Worm (Caenorhabditis elegans) whole organism, L4 larva: ENCODE measurements around the gene T01G6.1.
A peak's percentile ranks its signal among the peaks of the same experiment; 100 is the strongest.

ENCODE experiments used
- F10B5.3 ChIP-seq: sonication (generic microtip); optimal IDR thresholded peaks from 2 replicates; lab custom pipeline; 2016; ENCODE audit warnings: mild to moderate bottlenecking, missing genetic modification characterization, missing compliant biosample characterization
- F37D6.2 ChIP-seq: sonication (generic microtip); optimal IDR thresholded peaks from 2 replicates; lab custom pipeline; 2016; ENCODE audit warnings: mild to moderate bottlenecking, missing genetic modification characterization, missing compliant biosample characterization
- F49E8.2 ChIP-seq: sonication (generic microtip); optimal IDR thresholded peaks from 2 replicates; lab custom pipeline; 2016; ENCODE audit warnings: missing compliant biosample characterization, mild to moderate bottlenecking, missing genetic modification characterization, borderline replicate concordance
- Y105C5A.15 ChIP-seq: fragments of 200-800 bp; sonication (Bioruptor generic); IDR thresholded peaks from 2 replicates; pipeline ENCODE4 v1.3.6; 2022; ENCODE audit warnings: missing genetic modification characterization, missing compliant biosample characterization
- Y48G9A.11 ChIP-seq: fragments of 200-800 bp; sonication (Bioruptor generic); IDR thresholded peaks from 2 replicates; pipeline ENCODE4 v1.3.6; 2022; ENCODE audit warnings: missing genetic modification reagents, missing genetic modification characterization, missing compliant biosample characterization
- ZK337.2 ChIP-seq: fragments of 200-800 bp; sonication (Bioruptor generic); IDR thresholded peaks from 2 replicates; pipeline ENCODE4 v1.3.6; 2022; ENCODE audit warnings: missing genetic modification reagents, missing genetic modification characterization, missing compliant biosample characterization
- aha-1 ChIP-seq: fragments of 150-350 bp; peaks from one replicate; lab custom pipeline; 2014; ENCODE audit warnings: missing biosample characterization, missing genetic modification characterization
- arid-1 ChIP-seq: fragments of 200-800 bp; sonication (Bioruptor generic); conservative IDR thresholded peaks from 2 replicates; pipeline ENCODE4 v1.3.6; 2022; ENCODE audit warnings: missing genetic modification reagents, missing genetic modification characterization, missing compliant biosample characterization
- ctbp-1 ChIP-seq: fragments of 200-800 bp; sonication (Bioruptor generic); IDR thresholded peaks from 2 replicates; pipeline ENCODE4 v1.3.6; 2022; ENCODE audit warnings: missing genetic modification reagents, missing genetic modification characterization, missing compliant biosample characterization
- daf-12 ChIP-seq: fragments of 150-350 bp; optimal IDR thresholded peaks from 2 replicates; lab custom pipeline; 2014; ENCODE audit warnings: missing biosample characterization, missing genetic modification reagents, missing genetic modification characterization
- daf-16 ChIP-seq, 3 experiments: sonication (generic microtip); optimal IDR thresholded peaks; 2 replicates each; lab custom pipeline; 2016 to 2017; ENCODE audit warnings: missing genetic modification characterization in 3 of 3, missing genetic modification reagents in 3 of 3, mild to moderate bottlenecking in 2 of 3, missing compliant biosample characterization in 2 of 3, missing biosample characterization in 1 of 3, moderate library complexity in 1 of 3
- dmd-6 ChIP-seq: fragments of 200-800 bp; sonication (Bioruptor generic); IDR thresholded peaks from 2 replicates; pipeline ENCODE4 v1.3.6; 2022; ENCODE audit warnings: missing genetic modification reagents, missing genetic modification characterization, missing compliant biosample characterization
- dmd-9 ChIP-seq: fragments of 200-800 bp; sonication (Bioruptor generic); IDR thresholded peaks from 2 replicates; pipeline ENCODE4 v1.3.6; 2022; ENCODE audit warnings: missing genetic modification reagents, missing genetic modification characterization, missing compliant biosample characterization
- dpl-1 ChIP-seq: fragments of 150-350 bp; optimal IDR thresholded peaks from 2 replicates; lab custom pipeline; 2014; ENCODE audit warnings: missing biosample characterization, missing genetic modification reagents, missing genetic modification characterization
- egl-27 ChIP-seq: sonication (generic microtip); optimal IDR thresholded peaks from 3 replicates; lab custom pipeline; 2017; ENCODE audit warnings: missing biosample characterization, missing genetic modification reagents, missing genetic modification characterization
- egl-43 ChIP-seq: fragments of 200-800 bp; sonication (Bioruptor generic); IDR thresholded peaks from 2 replicates; pipeline ENCODE4 v1.3.6; 2022; ENCODE audit warnings: missing genetic modification reagents, missing genetic modification characterization, missing compliant biosample characterization
- hlh-11 ChIP-seq: fragments of 200-800 bp; sonication (Bioruptor generic); optimal IDR thresholded peaks from 2 replicates; lab custom pipeline; 2018; ENCODE audit warnings: mild to moderate bottlenecking, missing genetic modification characterization, missing compliant biosample characterization
- hmg-1.1 ChIP-seq: fragments of 200-800 bp; sonication (Bioruptor generic); IDR thresholded peaks from 2 replicates; pipeline ENCODE4 v1.3.6; 2022; ENCODE audit warnings: missing genetic modification reagents, missing genetic modification characterization, missing compliant biosample characterization
- lin-15B ChIP-seq: fragments of 150-350 bp; sonication (generic microtip); optimal IDR thresholded peaks from 3 replicates; lab custom pipeline; 2014; ENCODE audit warnings: missing biosample characterization, missing genetic modification characterization
- lin-29 ChIP-seq: fragments of 200-800 bp; sonication (Bioruptor generic); IDR thresholded peaks from 2 replicates; pipeline ENCODE4 v1.3.6; 2022; ENCODE audit warnings: missing genetic modification reagents, missing genetic modification characterization, missing compliant biosample characterization
- lin-39 ChIP-seq: fragments of 150-350 bp; optimal IDR thresholded peaks from 2 replicates; lab custom pipeline; 2014; ENCODE audit warnings: missing biosample characterization, missing genetic modification reagents, missing genetic modification characterization
- lir-3 ChIP-seq: sonication (generic microtip); optimal IDR thresholded peaks from 2 replicates; lab custom pipeline; 2016; ENCODE audit warnings: mild to moderate bottlenecking, missing genetic modification characterization, missing compliant biosample characterization
- madf-9 ChIP-seq: fragments of 200-800 bp; sonication (Bioruptor generic); conservative IDR thresholded peaks from 2 replicates; pipeline ENCODE4 v1.3.6; 2022; ENCODE audit warnings: missing genetic modification reagents, missing genetic modification characterization, missing compliant biosample characterization
- mdl-1 ChIP-seq, 2 experiments: fragments of 150-350 bp in 1 of 2; sonication (generic microtip) in 1 of 2; optimal IDR thresholded peaks; 2 replicates each; lab custom pipeline; 2014 to 2017; ENCODE audit warnings: missing biosample characterization in 2 of 2, missing genetic modification characterization in 2 of 2
- mep-1 ChIP-seq: fragments of 150-350 bp; sonication (generic microtip); optimal IDR thresholded peaks from 3 replicates; lab custom pipeline; 2014; ENCODE audit warnings: missing biosample characterization, missing genetic modification characterization
- nhr-102 ChIP-seq: sonication (generic microtip); optimal IDR thresholded peaks from 2 replicates; lab custom pipeline; 2016; ENCODE audit warnings: mild to moderate bottlenecking, missing genetic modification characterization, moderate library complexity, missing compliant biosample characterization
- nhr-111 ChIP-seq: fragments of 200-800 bp; sonication (Bioruptor generic); optimal IDR thresholded peaks from 2 replicates; lab custom pipeline; 2018; ENCODE audit warnings: mild to moderate bottlenecking, missing genetic modification characterization, missing compliant biosample characterization
- nhr-28 ChIP-seq: fragments of 150-350 bp; optimal IDR thresholded peaks from 2 replicates; lab custom pipeline; 2014; ENCODE audit warnings: missing biosample characterization, missing genetic modification characterization
- nhr-6 ChIP-seq: fragments of 150-350 bp; optimal IDR thresholded peaks from 2 replicates; lab custom pipeline; 2014; ENCODE audit warnings: missing biosample characterization, missing genetic modification characterization
- nhr-76 ChIP-seq: fragments of 150-350 bp; optimal IDR thresholded peaks from 2 replicates; lab custom pipeline; 2014; ENCODE audit warnings: missing biosample characterization, missing genetic modification characterization
- pqm-1 ChIP-seq: sonication (generic microtip); optimal IDR thresholded peaks from 2 replicates; lab custom pipeline; 2017; ENCODE audit warnings: missing biosample characterization, missing genetic modification characterization
- sdz-12 ChIP-seq: fragments of 200-800 bp; sonication (Bioruptor generic); optimal IDR thresholded peaks from 2 replicates; lab custom pipeline; 2018; ENCODE audit warnings: mild to moderate bottlenecking, missing genetic modification characterization, missing compliant biosample characterization
- snpc-4 ChIP-seq: fragments of 150-350 bp; optimal IDR thresholded peaks from 2 replicates; lab custom pipeline; 2014; ENCODE audit warnings: missing biosample characterization, missing genetic modification characterization
- spr-1 ChIP-seq: sonication (generic microtip); optimal IDR thresholded peaks from 2 replicates; lab custom pipeline; 2016; ENCODE audit warnings: mild to moderate bottlenecking, missing genetic modification characterization, missing compliant biosample characterization
- unc-130 ChIP-seq: sonication (generic microtip); optimal IDR thresholded peaks from 2 replicates; lab custom pipeline; 2016; ENCODE audit warnings: missing genetic modification reagents, missing genetic modification characterization, missing compliant biosample characterization
- unc-39 ChIP-seq: sonication (generic microtip); optimal IDR thresholded peaks from 2 replicates; lab custom pipeline; 2017; ENCODE audit warnings: missing biosample characterization, missing genetic modification characterization
- zfp-2 ChIP-seq: sonication (generic microtip); optimal IDR thresholded peaks from 2 replicates; lab custom pipeline; 2016; ENCODE audit warnings: mild to moderate bottlenecking, missing genetic modification characterization, missing compliant biosample characterization
- ztf-11 ChIP-seq: fragments of 150-350 bp; optimal IDR thresholded peaks from 2 replicates; lab custom pipeline; 2014; ENCODE audit warnings: missing biosample characterization, missing genetic modification characterization

T01G6.1 gene

ce11 chrV:497399-497798 is at the start of gene T01G6.1:
Gene T01G6.1, plus strand, starts transcription at chrV:497699.
- TF ChIP-seq aha-1 (tag; lab: Kevin White, UChicago): peak; percentile 22
- TF ChIP-seq pqm-1 (tag; lab: Kevin White, UChicago): no peak
- TF ChIP-seq, all 104 proteins: peak for 1

ce11 chrV:449130-449529 is 48.4 kb upstream of the T01G6.1 start, which contains the start of gene srh-35:
Gene srh-35, minus strand, starts transcription at chrV:449230.
- TF ChIP-seq nhr-76 (no peak), hmg-1.1 (no peak), Y48G9A.11 (GFP tag; lab: Robert Waterston, UW) (no peak), egl-43 (GFP tag; lab: Robert Waterston, UW) (no peak), arid-1 (no peak), nhr-111 (GFP tag; lab: Kevin White, UChicago) (no peak), dmd-9 (GFP tag; lab: Robert Waterston, UW) (no peak), ztf-11 (tag; lab: Kevin White, UChicago) (no peak), lin-15B (tag; lab: Kevin White, UChicago) (no peak), zfp-2 (tag; lab: Kevin White, UChicago) (no peak)
- TF ChIP-seq, all 104 proteins: peak for 0

ce11 chrV:449685-450084 is 47.8 kb upstream of the T01G6.1 start, which contains the start of gene M02H5.8:
Gene M02H5.8, plus strand, starts transcription at chrV:449981.
- no peak for TF ChIP-seq F10B5.3 (tag; lab: Kevin White, UChicago)
- no peak for TF ChIP-seq madf-9 (GFP tag; lab: Robert Waterston, UW)
- TF ChIP-seq dmd-6 (GFP tag; lab: Robert Waterston, UW): peak; percentile 76
- no peak for TF ChIP-seq lin-39
- TF ChIP-seq pqm-1 (tag; lab: Kevin White, UChicago): peak; percentile 48
- no peak for TF ChIP-seq unc-130
- no peak for TF ChIP-seq ZK337.2 (GFP tag; lab: Robert Waterston, UW)
- no peak for TF ChIP-seq F37D6.2 (tag; lab: Kevin White, UChicago)
- no peak for TF ChIP-seq mep-1 (tag; lab: Kevin White, UChicago)
- TF ChIP-seq daf-12 (tag; lab: Kevin White, UChicago): no peak
- no peak for TF ChIP-seq lir-3 (tag; lab: Kevin White, UChicago)
- no peak for TF ChIP-seq sdz-12 (GFP tag; lab: Kevin White, UChicago)
- TF ChIP-seq Y105C5A.15 (GFP tag; lab: Robert Waterston, UW): no peak
- TF ChIP-seq nhr-102 (tag; lab: Kevin White, UChicago): no peak
- no peak for TF ChIP-seq ctbp-1 (GFP tag; lab: Robert Waterston, UW)
- TF ChIP-seq lin-29 (GFP tag; lab: Robert Waterston, UW): no peak
- TF ChIP-seq dpl-1 (GFP tag; lab: Kevin White, UChicago): no peak
- TF ChIP-seq aha-1 (tag; lab: Kevin White, UChicago): peak; percentile 94
- no peak for TF ChIP-seq daf-16 (GFP tag; optimal IDR thresholded peaks at IDR 0.05; lab: Kevin White, UChicago)
- peak; percentile 47 for TF ChIP-seq daf-16 (tag; optimal IDR thresholded peaks at IDR 0.05; lab: Kevin White, UChicago)
- no peak for TF ChIP-seq spr-1 (tag; lab: Kevin White, UChicago)
- no peak for TF ChIP-seq snpc-4 (tag; lab: Kevin White, UChicago)
- TF ChIP-seq egl-43 (GFP tag; lab: Robert Waterston, UW): no peak
- TF ChIP-seq hlh-11 (tag; lab: Kevin White, UChicago): peak; percentile 45
- peak; percentile 11 for TF ChIP-seq nhr-6 (tag; lab: Kevin White, UChicago)
- TF ChIP-seq mdl-1 (tag; optimal IDR thresholded peaks at IDR 0.05; lab: Kevin White, UChicago): no peak
- no peak for TF ChIP-seq unc-39 (tag; lab: Kevin White, UChicago)
- TF ChIP-seq nhr-28 (tag; lab: Kevin White, UChicago): peak; percentile 69
- no peak for TF ChIP-seq egl-27
- TF ChIP-seq dmd-9 (GFP tag; lab: Robert Waterston, UW): no peak
- no peak for TF ChIP-seq F49E8.2 (tag; lab: Kevin White, UChicago)
